Worm (Caenorhabditis elegans) whole organism, late embryonic: ENCODE data around the gene aly-3.

Experiments used
- Y22D7AL.16 ChIP-seq: sonication (generic microtip); optimal IDR thresholded peaks from 2 replicates; lab custom pipeline; 2016; ENCODE audit warnings: missing genetic modification characterization, missing compliant biosample characterization
- ama-1 ChIP-seq: fragments of 150-350 bp; optimal IDR thresholded peaks from 2 replicates; lab custom pipeline; 2014
- dmd-4 ChIP-seq: sonication (generic microtip); optimal IDR thresholded peaks from 2 replicates; lab custom pipeline; 2016; ENCODE audit warnings: borderline replicate concordance, missing genetic modification characterization, missing compliant biosample characterization
- dve-1 ChIP-seq: sonication (generic microtip); optimal IDR thresholded peaks from 2 replicates; lab custom pipeline; 2017; ENCODE audit warnings: antibody characterized with exemption, mild to moderate bottlenecking, missing genetic modification characterization, missing compliant biosample characterization
- gmeb-2 ChIP-seq: sonication (generic microtip); optimal IDR thresholded peaks from 2 replicates; lab custom pipeline; 2016; ENCODE audit warnings: missing genetic modification characterization, inconsistent platforms, missing compliant biosample characterization
- hlh-30 ChIP-seq: sonication (generic microtip); optimal IDR thresholded peaks from 2 replicates; lab custom pipeline; 2017; ENCODE audit warnings: antibody characterized with exemption, missing genetic modification characterization, missing compliant biosample characterization; ENCODE audit not compliant: insufficient read depth
- pha-2 ChIP-seq: sonication (generic microtip); optimal IDR thresholded peaks from 2 replicates; lab custom pipeline; 2017; ENCODE audit warnings: mild to moderate bottlenecking, missing genetic modification characterization, missing compliant biosample characterization
- pros-1 ChIP-seq: fragments of 150-350 bp; optimal IDR thresholded peaks from 2 replicates; lab custom pipeline; 2014; ENCODE audit warnings: missing biosample characterization, missing genetic modification reagents, missing genetic modification characterization

DNA sequence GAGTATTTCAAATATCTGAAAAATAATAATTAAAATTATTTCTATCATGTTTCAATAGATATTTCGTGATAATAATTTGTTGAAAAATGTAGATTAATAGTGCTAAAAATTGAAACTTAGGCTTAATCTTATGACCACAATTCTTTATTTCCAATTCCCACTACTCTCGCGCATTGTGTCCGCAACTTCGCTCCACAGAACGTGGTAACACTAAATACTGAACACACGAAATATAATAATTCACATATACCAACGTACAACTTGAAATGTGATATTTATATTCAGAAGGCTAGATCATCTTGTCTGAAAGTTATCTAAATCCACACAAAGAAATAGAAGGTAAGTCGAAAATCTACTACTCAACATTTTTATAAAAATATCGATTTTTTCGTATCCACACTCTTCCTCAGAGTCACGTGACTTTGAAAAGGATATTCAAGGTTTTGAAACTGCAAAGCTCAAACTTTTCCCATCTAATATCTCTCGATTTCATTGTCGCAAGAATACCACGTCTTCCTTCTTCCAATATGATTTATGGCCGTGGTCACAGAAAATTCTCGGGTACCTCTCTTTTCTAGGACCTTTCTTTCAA, 33.7 kb downstream of the aly-3 start, which contains the start of gene eri-12:
- TF ChIP-seq dve-1 (tag; lab: Kevin White, UChicago) (no peak), Y22D7AL.16 (tag; lab: Kevin White, UChicago) (no peak), pros-1 (tag; lab: Kevin White, UChicago) (no peak), pha-2 (no peak), gmeb-2 (tag; lab: Kevin White, UChicago) (no peak), ama-1 (no peak), dmd-4 (tag; lab: Kevin White, UChicago) (no peak), hlh-30 (peak; percentile 74)
